Fruit fly (Drosophila melanogaster) S2 (cell line): ENCODE results near the gene MtnA.

Source experiments
- CG8478 ChIP-seq: fragments of >200 bp; optimal IDR thresholded peaks from 2 replicates; lab custom pipeline; 2018
- CTCF ChIP-seq, 2 experiments: fragments of >200 bp; optimal IDR thresholded peaks; 2 replicates each; lab custom pipeline; 2018

DNA sequence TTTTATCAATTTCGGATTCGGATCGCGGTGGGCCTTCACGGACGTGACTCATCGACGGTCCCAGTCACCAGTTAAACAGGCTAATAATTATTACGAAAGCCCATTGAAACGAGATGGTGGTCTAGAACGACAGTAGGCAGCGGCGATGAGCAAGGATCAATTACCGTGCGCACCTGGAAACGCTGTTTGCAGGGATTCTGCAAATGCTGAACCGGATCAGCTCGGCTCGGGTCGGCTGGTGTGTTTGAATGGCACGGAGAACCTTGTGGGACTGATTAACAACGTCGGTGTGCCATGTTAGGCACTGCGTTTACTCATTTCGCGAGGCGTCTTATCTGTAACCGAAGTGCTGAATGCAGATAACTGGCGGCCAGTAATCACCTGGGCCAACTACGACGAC, 10.0 kb downstream of the MtnA start, which contains the start of gene Whamy:
- TF ChIP-seq CG8478 (lab: Kevin White, UChicago) (no peak), CTCF (optimal IDR thresholded peaks at IDR 0.05; lab: Kevin White, UChicago) (no peak)
